Worm (Caenorhabditis elegans): ENCODE measurements around the gene sre-15.

sre-15 gene

ce11 chrIV:12207873-12208272 lies 36.7 kb downstream of the sre-15 start:
- TF ChIP-seq snpc-3.4 (tag; optimal IDR thresholded peaks at IDR 0.05): peak; percentile 40
- TF ChIP-seq F22D6.2 (tag; optimal IDR thresholded peaks at IDR 0.05): no peak
- no peak for TF ChIP-seq tlf-1 (GFP tag; optimal IDR thresholded peaks at IDR 0.05)
- no peak for TF ChIP-seq F37B4.10 (GFP tag; IDR thresholded peaks at IDR 0.05)
- peak; percentile 60; the same call in 1 of the 2 replicates for TF ChIP-seq Y53G8AR.9 (GFP tag; conservative IDR thresholded peaks at IDR 0.05)
- TF ChIP-seq lir-1 (GFP tag; conservative IDR thresholded peaks at IDR 0.05): no peak
- peak; percentile 43 for TF ChIP-seq mxl-1 (tag; optimal IDR thresholded peaks at IDR 0.05)
- TF ChIP-seq ztf-18 (tag; optimal IDR thresholded peaks at IDR 0.05): no peak
- no peak for TF ChIP-seq ceh-91 (GFP tag; IDR thresholded peaks at IDR 0.05)
- TF ChIP-seq dpff-1 (tag; optimal IDR thresholded peaks at IDR 0.05): no peak
- TF ChIP-seq ama-1 (optimal IDR thresholded peaks at IDR 0.05): no peak
- TF ChIP-seq ama-1 (GFP tag; optimal IDR thresholded peaks at IDR 0.05): peak; percentile 4 to 43
- TF ChIP-seq rcor-1 (GFP tag; IDR thresholded peaks at IDR 0.05): no peak
- TF ChIP-seq B0336.3 (GFP tag; IDR thresholded peaks at IDR 0.05): peak; percentile 63; the same call in 1 of the 2 replicates
- TF ChIP-seq lin-26 (GFP tag; IDR thresholded peaks at IDR 0.05): no peak
- no peak for TF ChIP-seq madf-3 (GFP tag; IDR thresholded peaks at IDR 0.05)
- TF ChIP-seq attf-3 (GFP tag; conservative IDR thresholded peaks at IDR 0.05): 0 out of 2 replicates have a peak, but pooled peaks have one; percentile 48
- peak; percentile 33 for TF ChIP-seq F49E8.2 (tag; optimal IDR thresholded peaks at IDR 0.05; ENCODE audit: insufficient read depth)
- peak; percentile 24 for TF ChIP-seq lin-54 (GFP tag; optimal IDR thresholded peaks at IDR 0.05)
- TF ChIP-seq cebp-1 (GFP tag; IDR thresholded peaks at IDR 0.05): no peak
- peak; percentile 27 for TF ChIP-seq cebp-1 (tag; optimal IDR thresholded peaks at IDR 0.05)
- 0 out of 2 replicates have a peak, but pooled peaks have one; percentile 28 for TF ChIP-seq Y56A3A.18 (GFP tag; IDR thresholded peaks at IDR 0.05)
- TF ChIP-seq hmg-1.2 (GFP tag; IDR thresholded peaks at IDR 0.05): peak; percentile 21; the same call in 1 of the 2 replicates
- TF ChIP-seq aptf-3 (GFP tag; IDR thresholded peaks at IDR 0.05): 0 out of 2 replicates have a peak, but pooled peaks have one; percentile 15
- TF ChIP-seq him-1 (tag; optimal IDR thresholded peaks at IDR 0.05): peak; percentile 73
- TF ChIP-seq F33H1.4 (GFP tag; IDR thresholded peaks at IDR 0.05): 0 out of 2 replicates have a peak, but pooled peaks have one; percentile 12
- peak; percentile 7 for TF ChIP-seq xnd-1 (tag; optimal IDR thresholded peaks at IDR 0.05)
- 0 out of 2 replicates have a peak, but pooled peaks have one; percentile 25 for TF ChIP-seq madf-6 (GFP tag; IDR thresholded peaks at IDR 0.05)
- TF ChIP-seq mes-4 (tag; optimal IDR thresholded peaks at IDR 0.05): no peak
- TF ChIP-seq Y79H2A.3 (GFP tag; conservative IDR thresholded peaks at IDR 0.05): peak; percentile 24; the same call in 1 of the 2 replicates
- no peak for TF ChIP-seq B0261.1 (tag; optimal IDR thresholded peaks at IDR 0.05)
- 0 out of 2 replicates have a peak, but pooled peaks have one; percentile 6 for TF ChIP-seq cebp-2 (GFP tag; IDR thresholded peaks at IDR 0.05)
- TF ChIP-seq pha-4 (tag; optimal IDR thresholded peaks at IDR 0.05): peak; percentile 16
- 0 out of 2 replicates have a peak, but pooled peaks have one; percentile 49 for TF ChIP-seq nfyb-1 (GFP tag; IDR thresholded peaks at IDR 0.05)
- TF ChIP-seq let-607 (tag; optimal IDR thresholded peaks at IDR 0.05): peak in 1 of 2 experiments; percentile 0
- TF ChIP-seq hsf-1 (GFP tag; IDR thresholded peaks at IDR 0.05): peak; percentile 13; the same call in 1 of the 2 replicates
- TF ChIP-seq ets-4 (GFP tag; optimal IDR thresholded peaks at IDR 0.05): peak; percentile 14
- 0 out of 2 replicates have a peak, but pooled peaks have one; percentile 26 for TF ChIP-seq ekl-4 (GFP tag; IDR thresholded peaks at IDR 0.05)
- TF ChIP-seq ztf-26 (tag; optimal IDR thresholded peaks at IDR 0.05): no peak
- no peak for TF ChIP-seq snpc-4 (GFP tag; optimal IDR thresholded peaks at IDR 0.05)
- TF ChIP-seq snpc-4 (tag; optimal IDR thresholded peaks at IDR 0.05): peak in 1 of 4 experiments; percentile 6
